Fruit fly (Drosophila melanogaster) whole organism, adult: ENCODE measurements around the gene Coq4.
A peak's percentile ranks its signal among the peaks of the same experiment; 100 is the strongest.

Experiments used
- CG11617 ChIP-seq: fragments of 200-800 bp; sonication (Bioruptor generic); optimal IDR thresholded peaks from 2 replicates; lab custom pipeline; 2017; ENCODE audit warnings: mild to moderate bottlenecking, missing biosample characterization, missing genetic modification reagents, missing genetic modification characterization
- CG12768 ChIP-seq: fragments of 200-800 bp; sonication (Bioruptor generic); optimal IDR thresholded peaks from 2 replicates; lab custom pipeline; 2017; ENCODE audit warnings: missing biosample characterization, missing genetic modification characterization, mild to moderate bottlenecking, moderate library complexity, missing genetic modification reagents
- CG14711 ChIP-seq: fragments of 200-800 bp; sonication (Bioruptor generic); optimal IDR thresholded peaks from 2 replicates; lab custom pipeline; 2018; ENCODE audit warnings: missing biosample characterization, mild to moderate bottlenecking, missing genetic modification characterization, moderate library complexity
- CG1620 ChIP-seq: fragments of 200-800 bp; sonication (Bioruptor generic); optimal IDR thresholded peaks from 2 replicates; lab custom pipeline; 2016; ENCODE audit warnings: missing biosample characterization, missing genetic modification characterization
- CG33017 ChIP-seq: fragments of 200-800 bp; sonication (Bioruptor generic); optimal IDR thresholded peaks from 2 replicates; lab custom pipeline; 2018; ENCODE audit warnings: missing biosample characterization, mild to moderate bottlenecking, missing genetic modification characterization, moderate library complexity
- CG5204 ChIP-seq: fragments of 200-800 bp; sonication (Bioruptor generic); optimal IDR thresholded peaks from 2 replicates; lab custom pipeline; 2016; ENCODE audit warnings: missing biosample characterization, missing genetic modification characterization
- CG7045 ChIP-seq: fragments of 200-800 bp; sonication (Bioruptor generic); optimal IDR thresholded peaks from 2 replicates; lab custom pipeline; 2017; ENCODE audit warnings: missing biosample characterization, mild to moderate bottlenecking, missing genetic modification characterization
- CG7101 ChIP-seq: fragments of 200-800 bp; sonication (Bioruptor generic); optimal IDR thresholded peaks from 2 replicates; lab custom pipeline; 2018; ENCODE audit warnings: missing biosample characterization, mild to moderate bottlenecking, missing genetic modification characterization, moderate library complexity
- Clk ChIP-seq: fragments of 200-800 bp; sonication (Bioruptor generic); optimal IDR thresholded peaks from 2 replicates; lab custom pipeline; 2017; ENCODE audit warnings: missing biosample characterization, missing genetic modification characterization
- Crg-1 ChIP-seq: fragments of 200-800 bp; sonication (Bioruptor generic); optimal IDR thresholded peaks from 2 replicates; lab custom pipeline; 2016; ENCODE audit warnings: missing biosample characterization, missing genetic modification characterization
- Hr96 ChIP-seq: fragments of 200-800 bp; sonication (Bioruptor generic); optimal IDR thresholded peaks from 2 replicates; lab custom pipeline; 2016; ENCODE audit warnings: missing biosample characterization, missing genetic modification characterization
- Mnt ChIP-seq: fragments of 200-800 bp; sonication (Bioruptor generic); optimal IDR thresholded peaks from 2 replicates; lab custom pipeline; 2016; ENCODE audit warnings: missing biosample characterization, mild to moderate bottlenecking, missing genetic modification characterization
- bab1 ChIP-seq: fragments of 200-800 bp; sonication (Bioruptor generic); optimal IDR thresholded peaks from 3 replicates; lab custom pipeline; 2019; ENCODE audit warnings: missing biosample characterization, mild to moderate bottlenecking, missing genetic modification characterization, moderate library complexity
- cic ChIP-seq: fragments of 200-800 bp; sonication (Bioruptor generic); optimal IDR thresholded peaks from 2 replicates; lab custom pipeline; 2017; ENCODE audit warnings: missing biosample characterization, mild to moderate bottlenecking, missing genetic modification characterization, moderate library complexity
- cnc ChIP-seq, 2 experiments: fragments of >200 bp; optimal IDR thresholded peaks; 2 replicates each; lab custom pipeline; 2017
- kay ChIP-seq: fragments of 200-800 bp; sonication (Bioruptor generic); peaks from one replicate; lab custom pipeline; 2016; ENCODE audit warnings: missing biosample characterization, missing genetic modification characterization, borderline replicate concordance
- ovo ChIP-seq: fragments of 200-800 bp; sonication (Bioruptor generic); optimal IDR thresholded peaks from 2 replicates; lab custom pipeline; 2016; ENCODE audit warnings: missing biosample characterization, missing genetic modification characterization
- pad ChIP-seq: fragments of 200-800 bp; sonication (Bioruptor generic); optimal IDR thresholded peaks from 3 replicates; lab custom pipeline; 2017; ENCODE audit warnings: missing biosample characterization, missing genetic modification characterization, mild to moderate bottlenecking, moderate library complexity, missing genetic modification reagents
- tj ChIP-seq: fragments of 200-800 bp; sonication (Bioruptor generic); optimal IDR thresholded peaks from 3 replicates; lab custom pipeline; 2017; ENCODE audit warnings: missing biosample characterization, mild to moderate bottlenecking, missing genetic modification characterization, moderate library complexity
- toe ChIP-seq: fragments of 200-800 bp; sonication (Bioruptor generic); optimal IDR thresholded peaks from 2 replicates; lab custom pipeline; 2016; ENCODE audit warnings: missing biosample characterization, missing genetic modification characterization

Coq4 gene

DNA sequence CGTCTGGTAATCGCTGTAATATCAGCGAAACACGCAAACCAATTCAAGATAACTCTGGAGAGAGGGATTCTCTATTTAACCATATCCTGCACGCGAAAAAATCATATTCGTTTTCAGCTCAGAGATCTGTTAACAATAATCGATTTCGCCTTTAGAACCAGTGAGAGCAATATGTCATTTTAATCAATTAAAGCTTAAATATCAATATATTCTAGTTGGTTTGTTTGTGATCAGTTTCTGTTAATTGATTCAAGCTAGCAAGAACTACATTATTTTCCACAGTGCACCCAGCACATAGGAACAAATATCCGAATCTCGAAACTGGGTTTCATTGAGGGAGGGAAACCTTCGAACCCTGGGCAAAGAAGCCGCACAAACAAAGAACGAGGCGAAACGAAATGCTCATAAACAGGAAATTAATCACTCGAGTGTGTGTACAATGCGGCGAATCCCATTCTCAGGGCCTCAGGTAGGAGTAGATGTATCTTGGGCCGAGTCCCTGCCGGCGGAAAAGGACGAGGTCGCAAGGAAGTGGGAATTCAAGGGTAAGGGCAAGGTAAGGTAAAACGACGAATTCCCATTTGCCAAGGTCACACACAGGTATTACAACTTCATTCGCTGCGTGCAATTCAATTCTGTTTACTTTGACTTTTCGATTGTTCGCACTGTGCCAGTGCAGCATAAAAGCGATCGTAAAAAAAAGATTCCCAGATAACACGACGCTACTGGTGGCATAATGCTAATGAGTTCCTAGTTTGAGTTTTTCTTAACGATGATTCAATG, 17.3 kb downstream of the Coq4 start:
- TF ChIP-seq CG14711 (tag; lab: Kevin White, UChicago) (no peak), CG7045 (no peak), toe (GFP tag; lab: Kevin White, UChicago) (no peak), CG5204 (no peak)

DNA sequence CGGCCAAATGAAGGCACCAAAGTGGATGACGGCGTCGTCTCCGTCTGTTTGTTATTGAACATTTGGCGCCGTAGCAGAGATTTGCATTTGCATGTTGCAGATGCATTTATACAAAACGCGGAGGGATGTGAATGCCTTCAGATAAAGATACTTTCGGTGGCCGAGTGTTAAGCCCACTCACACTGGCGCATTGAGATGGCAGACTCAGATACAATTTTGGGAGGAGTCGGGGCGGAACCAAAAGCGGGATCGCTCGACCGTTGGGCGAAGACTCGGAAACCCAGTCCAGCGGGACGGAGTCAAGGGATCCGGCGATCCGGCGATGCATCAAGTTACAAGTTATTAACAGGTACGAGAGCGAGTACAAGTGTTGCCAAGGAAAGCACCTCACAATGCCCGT, 21.3 kb downstream of the Coq4 start:
- no peak for TF ChIP-seq tj
- no peak for TF ChIP-seq Clk (GFP tag; lab: Kevin White, UChicago)
- TF ChIP-seq CG7045: no peak
- TF ChIP-seq CG12768 (GFP tag; lab: Kevin White, UChicago): no peak
- no peak for TF ChIP-seq cic

DNA sequence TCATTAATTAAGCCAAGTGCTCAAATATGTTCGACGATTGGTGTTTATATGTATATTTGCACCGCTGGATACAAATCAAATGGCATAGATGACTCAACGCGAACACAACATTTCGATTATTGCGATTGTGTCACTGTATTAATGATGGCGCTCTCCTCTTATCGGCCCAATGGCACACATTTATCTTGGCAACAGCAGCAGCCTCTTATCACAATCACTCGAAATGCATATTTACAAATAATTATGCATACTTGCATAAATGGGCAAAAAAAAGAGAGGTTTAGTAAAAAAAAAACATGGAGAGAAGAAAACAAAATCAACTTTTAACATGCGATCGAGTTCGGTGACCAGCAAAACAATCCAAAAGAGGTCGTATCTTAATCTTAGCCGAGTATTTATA, 22.1 kb downstream of the Coq4 start:
- TF ChIP-seq CG1620 (GFP tag; lab: Kevin White, UChicago) (no peak), tj (peak; percentile 54)

DNA sequence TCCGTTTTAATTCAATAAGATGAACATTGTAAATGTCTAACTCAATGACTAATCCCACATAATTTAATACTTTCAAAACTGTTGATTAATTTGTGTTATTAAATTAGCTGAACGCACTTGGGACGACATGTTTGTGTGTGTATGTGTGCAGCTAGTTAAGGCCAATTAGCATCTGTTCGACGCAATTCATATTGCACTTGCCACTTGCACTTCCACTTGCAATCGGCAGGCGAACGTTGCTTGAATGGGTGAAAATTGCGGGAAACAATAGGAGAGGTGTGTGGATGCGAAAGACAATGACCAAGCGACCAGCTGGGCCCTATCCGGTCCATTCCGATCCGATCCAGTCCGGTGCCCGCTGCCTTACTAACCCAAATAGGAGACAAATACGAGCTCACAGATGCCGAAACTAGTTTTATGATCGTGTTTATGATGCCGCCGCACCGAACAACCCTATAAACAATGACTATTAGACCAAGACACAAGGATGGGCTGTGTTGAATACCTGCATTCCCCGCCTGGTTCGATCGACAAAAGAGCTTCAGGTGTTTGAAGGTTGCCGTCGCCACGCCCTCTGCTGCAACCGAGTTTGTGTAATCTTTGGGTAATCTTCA, 25.8 kb downstream of the Coq4 start:
- TF ChIP-seq CG14711 (tag; lab: Kevin White, UChicago): no peak
- TF ChIP-seq pad (GFP tag; lab: Kevin White, UChicago): no peak
- no peak for TF ChIP-seq Clk (GFP tag; lab: Kevin White, UChicago)
- no peak for TF ChIP-seq CG7101 (tag; lab: Kevin White, UChicago)
- TF ChIP-seq toe (GFP tag; lab: Kevin White, UChicago): no peak

DNA sequence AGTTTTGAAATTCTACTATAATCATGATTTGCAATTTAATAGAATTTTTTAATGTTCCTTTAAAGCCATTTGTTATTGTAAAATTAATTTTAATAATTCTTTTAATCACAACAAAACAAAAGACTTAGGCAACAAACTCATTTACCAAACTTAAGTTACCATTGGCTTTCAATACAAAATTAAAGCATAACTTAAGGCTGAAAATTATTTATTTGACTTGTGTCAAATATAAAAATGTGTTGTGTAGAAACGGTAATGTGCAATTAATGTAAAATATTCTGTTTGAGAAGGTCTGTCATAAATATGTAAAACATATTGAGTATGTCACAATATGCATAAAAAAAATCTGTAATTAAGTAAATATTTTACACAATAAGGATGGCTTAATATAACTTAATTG, 26.3 kb downstream of the Coq4 start:
- TF ChIP-seq CG11617 (no peak), Hr96 (GFP tag; lab: Kevin White, UChicago) (no peak), tj (no peak), toe (GFP tag; lab: Kevin White, UChicago) (no peak), CG7101 (tag; lab: Kevin White, UChicago) (no peak), CG1620 (GFP tag; lab: Kevin White, UChicago) (no peak), Mnt (GFP tag; lab: Kevin White, UChicago) (no peak), ovo (GFP tag; lab: Kevin White, UChicago) (no peak), CG5204 (no peak), kay (GFP tag; lab: Kevin White, UChicago) (no peak)

DNA sequence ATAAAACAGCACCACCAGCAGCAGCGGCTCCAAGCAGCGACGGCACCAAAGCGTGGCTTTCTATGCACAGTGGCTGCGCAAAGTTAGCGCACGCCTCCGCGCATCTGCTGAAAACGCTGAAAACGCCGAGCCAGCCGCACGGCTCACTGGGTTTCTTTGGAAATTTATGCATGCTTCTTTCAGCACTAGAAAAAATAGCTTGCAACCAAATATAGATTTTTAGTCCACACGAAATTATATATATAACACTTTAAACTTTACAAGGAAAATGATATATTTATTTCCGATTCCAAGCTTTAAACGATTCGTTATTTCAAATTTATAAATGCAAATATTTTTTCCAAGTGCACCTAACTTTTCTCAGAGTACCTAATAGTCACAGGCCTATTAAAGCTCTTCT, 28.8 kb downstream of the Coq4 start:
- TF ChIP-seq CG1620 (GFP tag; lab: Kevin White, UChicago) (no peak), CG5204 (no peak), cic (no peak), kay (GFP tag; lab: Kevin White, UChicago) (no peak), CG33017 (tag; lab: Kevin White, UChicago) (no peak), CG7045 (no peak), Hr96 (GFP tag; lab: Kevin White, UChicago) (no peak), cnc (optimal IDR thresholded peaks at IDR 0.05; lab: Kevin White, UChicago) (no peak), CG11617 (no peak), ovo (GFP tag; lab: Kevin White, UChicago) (no peak), Mnt (GFP tag; lab: Kevin White, UChicago) (no peak), CG12768 (GFP tag; lab: Kevin White, UChicago) (no peak), pad (GFP tag; lab: Kevin White, UChicago) (no peak), bab1 (no peak), toe (GFP tag; lab: Kevin White, UChicago) (no peak), CG14711 (tag; lab: Kevin White, UChicago) (no peak), Crg-1 (no peak), Clk (GFP tag; lab: Kevin White, UChicago) (no peak), CG7101 (tag; lab: Kevin White, UChicago) (no peak), tj (no peak)

DNA sequence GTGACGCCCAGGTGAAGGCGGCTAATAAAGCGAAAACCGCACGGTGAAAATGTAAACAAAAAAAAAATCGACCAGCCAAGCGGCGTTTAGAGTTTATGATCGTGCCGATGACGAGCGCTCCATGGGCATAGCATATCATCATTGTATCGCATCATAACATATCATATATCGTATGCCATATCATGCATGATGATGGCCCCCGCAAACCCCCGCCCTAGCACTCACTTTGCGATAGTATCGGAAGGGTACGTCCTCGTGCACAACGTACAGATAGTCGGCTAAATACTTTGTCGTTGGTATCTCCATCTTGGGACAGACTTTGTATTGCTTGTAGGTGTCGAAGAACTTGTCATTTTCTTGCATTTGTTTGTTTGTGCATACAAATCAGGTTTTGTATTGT, 30.2 kb downstream of the Coq4 start:
- TF ChIP-seq CG12768 (GFP tag; lab: Kevin White, UChicago): no peak
- no peak for TF ChIP-seq Hr96 (GFP tag; lab: Kevin White, UChicago)
- TF ChIP-seq CG14711 (tag; lab: Kevin White, UChicago): no peak
- TF ChIP-seq Crg-1: no peak
- TF ChIP-seq bab1: no peak
- TF ChIP-seq tj: no peak
- no peak for TF ChIP-seq kay (GFP tag; lab: Kevin White, UChicago)
- TF ChIP-seq Mnt (GFP tag; lab: Kevin White, UChicago): no peak

DNA sequence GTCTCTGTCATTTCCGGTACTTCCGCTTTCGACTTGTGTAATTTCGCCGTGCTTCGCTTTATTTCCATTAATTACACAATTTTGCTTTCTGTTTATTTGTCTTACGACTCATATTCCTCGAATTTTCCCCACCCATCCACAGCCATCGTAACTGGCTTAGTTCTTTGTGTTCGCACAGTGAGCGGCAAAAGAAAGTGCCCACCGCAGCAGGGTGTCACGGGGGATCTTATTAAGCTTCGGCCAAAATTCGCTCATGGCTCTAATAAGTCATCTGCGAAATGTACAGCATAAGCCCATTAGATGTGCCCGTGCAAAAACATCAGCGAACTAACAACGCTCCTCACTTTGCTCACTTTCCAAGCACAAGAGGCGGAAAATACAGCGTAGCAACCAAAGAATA, 31.0 kb downstream of the Coq4 start:
- TF ChIP-seq tj (no peak), CG5204 (no peak), CG7101 (tag; lab: Kevin White, UChicago) (no peak), CG33017 (tag; lab: Kevin White, UChicago) (no peak), bab1 (no peak), CG7045 (no peak), cnc (optimal IDR thresholded peaks at IDR 0.05; lab: Kevin White, UChicago) (no peak), kay (GFP tag; lab: Kevin White, UChicago) (no peak), CG14711 (tag; lab: Kevin White, UChicago) (no peak), CG11617 (no peak)
